Worm (Caenorhabditis elegans): ENCODE data around the gene mpst-1.

Gene mpst-1

DNA sequence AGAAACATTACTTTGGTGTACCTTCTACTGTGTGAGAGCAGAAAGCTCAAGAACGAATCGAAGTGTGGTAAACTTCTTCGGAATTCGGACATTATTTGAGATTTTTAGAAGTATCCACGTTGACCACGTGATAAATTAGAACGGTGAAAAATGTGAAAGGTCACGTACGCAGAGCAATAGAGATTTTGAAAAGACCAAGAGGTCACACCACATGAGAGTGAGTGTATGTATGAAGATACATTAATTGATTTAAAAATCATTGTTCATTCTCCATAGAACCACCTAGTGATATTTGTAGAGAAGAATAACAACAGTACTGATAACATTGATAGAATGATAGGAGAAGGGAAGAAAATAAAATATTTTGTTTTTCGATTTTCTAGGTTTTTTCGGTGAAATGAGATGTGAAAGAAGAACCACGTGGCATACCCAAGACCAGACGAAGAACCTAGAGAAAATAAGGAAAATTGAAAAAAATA, 4.4 kb downstream of the mpst-1 start, which contains the start of gene pyc-1 (continued):
- TF ChIP-seq attf-3 (GFP tag; conservative IDR thresholded peaks at IDR 0.05) (no peak), pbrm-1 (GFP tag; IDR thresholded peaks at IDR 0.05) (no peak), madf-8 (GFP tag; conservative IDR thresholded peaks at IDR 0.05) (no peak), somi-1 (GFP tag; optimal IDR thresholded peaks at IDR 0.05) (peak; percentile 6), ccch-3 (GFP tag; optimal IDR thresholded peaks at IDR 0.05) (no peak), snpc-4 (GFP tag; optimal IDR thresholded peaks at IDR 0.05) (no peak), snpc-4 (tag; optimal IDR thresholded peaks at IDR 0.05) (peak in 2 of 4 experiments; percentile 2 to 28), athp-1 (tag; optimal IDR thresholded peaks at IDR 0.05) (no peak), lin-40 (tag; optimal IDR thresholded peaks at IDR 0.05) (peak; percentile 23), ets-4 (GFP tag; optimal IDR thresholded peaks at IDR 0.05) (peak; percentile 8)

DNA sequence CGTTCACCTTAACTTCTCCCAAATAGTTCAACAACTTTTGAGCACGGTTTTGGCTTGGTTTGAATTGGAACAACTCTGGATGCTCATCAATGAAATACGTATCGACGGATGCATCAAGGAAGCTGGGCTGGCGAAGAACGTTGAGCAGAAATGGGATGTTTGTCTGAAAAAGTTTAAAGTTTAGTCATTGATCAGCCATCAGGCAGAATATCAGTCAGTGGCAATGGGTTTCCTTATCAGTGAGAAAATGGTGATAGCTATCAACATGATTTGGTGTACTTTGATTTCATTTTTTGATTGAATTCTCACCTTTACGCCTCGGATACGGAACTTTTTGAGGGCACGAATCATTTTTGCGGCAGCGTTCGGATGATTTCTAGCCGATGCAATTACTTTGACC, 6.3 kb downstream of the mpst-1 start:
- TF ChIP-seq nhr-80 (tag; optimal IDR thresholded peaks at IDR 0.05) (peak; percentile 51), lag-1 (GFP tag; IDR thresholded peaks at IDR 0.05) (no peak), cebp-2 (GFP tag; IDR thresholded peaks at IDR 0.05) (no peak), Y53G8AR.9 (GFP tag; conservative IDR thresholded peaks at IDR 0.05) (0 out of 2 replicates have a peak, but pooled peaks have one; percentile 39)

DNA sequence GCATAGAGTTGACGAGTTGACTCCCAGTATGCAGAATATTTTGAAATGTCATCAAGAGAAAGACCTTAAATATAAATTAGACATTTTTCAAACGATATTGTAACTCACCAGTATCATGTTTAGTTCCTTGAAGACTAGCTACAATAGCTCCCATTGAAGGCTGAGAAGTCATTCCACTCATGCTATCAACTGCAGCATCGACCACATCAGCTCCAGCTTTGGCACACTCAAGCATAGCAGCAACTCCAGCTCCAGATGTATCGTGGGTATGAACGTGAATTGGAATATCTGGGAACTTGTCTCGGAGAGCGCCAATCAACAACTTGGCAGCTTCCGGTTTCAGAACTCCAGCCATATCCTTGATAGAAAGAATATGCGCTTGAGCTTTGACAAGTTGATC, 7.4 kb downstream of the mpst-1 start:
- TF ChIP-seq nhr-120 (GFP tag; IDR thresholded peaks at IDR 0.05) (0 out of 2 replicates have a peak, but pooled peaks have one; percentile 12), bed-1 (GFP tag; IDR thresholded peaks at IDR 0.05) (no peak), ztf-22 (GFP tag; optimal IDR thresholded peaks at IDR 0.05) (no peak), F22D6.2 (tag; optimal IDR thresholded peaks at IDR 0.05) (no peak), T07F8.4 (tag; optimal IDR thresholded peaks at IDR 0.05) (no peak), madf-3 (GFP tag; IDR thresholded peaks at IDR 0.05) (0 out of 2 replicates have a peak, but pooled peaks have one; percentile 54), rcor-1 (GFP tag; IDR thresholded peaks at IDR 0.05) (no peak), sea-2 (GFP tag; IDR thresholded peaks at IDR 0.05) (no peak)

DNA sequence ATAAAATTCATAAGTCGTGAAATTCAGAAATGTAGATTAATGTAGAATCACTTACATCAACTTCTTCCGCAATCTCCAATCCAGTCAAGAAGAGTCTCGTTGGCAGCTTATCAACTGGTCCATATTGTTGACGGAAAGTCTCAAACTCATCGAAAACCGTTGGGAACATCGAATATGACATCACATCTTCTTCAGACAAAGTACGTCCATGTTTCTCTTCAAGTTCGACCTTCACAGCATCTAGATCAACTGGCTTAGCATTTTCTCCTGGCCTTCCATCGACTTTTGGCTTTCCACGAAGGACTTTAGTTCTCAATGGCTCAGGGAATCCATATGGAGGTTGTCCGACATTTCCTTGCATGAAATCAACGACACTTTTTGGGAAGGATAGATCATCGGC, 8.1 kb downstream of the mpst-1 start:
- no peak for TF ChIP-seq snpc-1.1 (tag; optimal IDR thresholded peaks at IDR 0.05; ENCODE audit: insufficient read depth)
- peak in 1 of 3 experiments; percentile 18 for TF ChIP-seq lin-35 (GFP tag; optimal IDR thresholded peaks at IDR 0.05)
- TF ChIP-seq hmg-1.2 (GFP tag; IDR thresholded peaks at IDR 0.05), result peak; percentile 19; the same call in 1 of the 2 replicates
- peak; percentile 24; the same call in 1 of the 2 replicates for TF ChIP-seq nfyb-1 (GFP tag; IDR thresholded peaks at IDR 0.05)

DNA sequence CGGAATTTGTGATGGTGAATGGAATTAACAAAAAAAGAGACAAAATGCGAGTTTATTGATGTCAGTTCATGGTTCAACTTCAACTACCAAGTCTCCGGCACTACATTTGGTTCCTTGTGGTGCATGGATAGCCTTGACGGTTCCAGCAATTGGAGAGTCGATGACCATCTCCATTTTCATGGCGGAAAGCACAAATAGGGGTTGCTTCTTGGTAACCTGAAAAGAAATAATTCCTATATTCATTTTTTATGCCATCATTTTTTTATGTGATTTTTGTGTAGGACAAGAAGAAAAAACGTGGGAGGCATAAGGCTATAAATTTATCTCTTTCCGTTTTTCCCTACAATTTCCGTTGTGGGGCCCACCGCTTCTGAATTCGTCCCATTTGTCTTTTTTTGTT, 8.8 kb downstream of the mpst-1 start:
- TF ChIP-seq Y67H2A.10 (GFP tag; conservative IDR thresholded peaks at IDR 0.05), result no peak
- TF ChIP-seq B0336.3 (GFP tag; IDR thresholded peaks at IDR 0.05), result no peak
- no peak for TF ChIP-seq ceh-40 (GFP tag; IDR thresholded peaks at IDR 0.05)
- TF ChIP-seq ets-4 (GFP tag; optimal IDR thresholded peaks at IDR 0.05), result no peak
- peak; percentile 37; the same call in 1 of the 2 replicates for TF ChIP-seq ekl-4 (GFP tag; IDR thresholded peaks at IDR 0.05)
- TF ChIP-seq nfyb-1 (GFP tag; IDR thresholded peaks at IDR 0.05), result peak; percentile 50
- TF ChIP-seq hmg-1.2 (GFP tag; IDR thresholded peaks at IDR 0.05), result 0 out of 2 replicates have a peak, but pooled peaks have one; percentile 3
- no peak for TF ChIP-seq madf-6 (GFP tag; IDR thresholded peaks at IDR 0.05)
- TF ChIP-seq C06A6.2 (GFP tag; conservative IDR thresholded peaks at IDR 0.05), result 0 out of 2 replicates have a peak, but pooled peaks have one; percentile 10
- TF ChIP-seq Y53G8AR.9 (GFP tag; conservative IDR thresholded peaks at IDR 0.05), result 0 out of 2 replicates have a peak, but pooled peaks have one; percentile 40

Measured in whole organism, young adult.